Worm (Caenorhabditis elegans) whole organism, midembryonic: Measurements from ENCODE around the gene clk-1.

ENCODE experiments used
- T22C8.4 ChIP-seq: fragments of 200-800 bp; sonication (Bioruptor generic); IDR thresholded peaks from 2 replicates; pipeline ENCODE4 v1.3.6; 2022; ENCODE audit warnings: missing genetic modification characterization, missing compliant biosample characterization
- tab-1 ChIP-seq: fragments of 200-800 bp; sonication (Bioruptor generic); IDR thresholded peaks from 2 replicates; pipeline ENCODE4 v1.3.6; 2022; ENCODE audit warnings: missing genetic modification characterization, missing compliant biosample characterization
- ztf-29 ChIP-seq: fragments of 200-800 bp; sonication (Bioruptor generic); IDR thresholded peaks from 2 replicates; pipeline ENCODE4 v1.3.6; 2022; ENCODE audit warnings: missing genetic modification reagents, missing genetic modification characterization, missing compliant biosample characterization

DNA sequence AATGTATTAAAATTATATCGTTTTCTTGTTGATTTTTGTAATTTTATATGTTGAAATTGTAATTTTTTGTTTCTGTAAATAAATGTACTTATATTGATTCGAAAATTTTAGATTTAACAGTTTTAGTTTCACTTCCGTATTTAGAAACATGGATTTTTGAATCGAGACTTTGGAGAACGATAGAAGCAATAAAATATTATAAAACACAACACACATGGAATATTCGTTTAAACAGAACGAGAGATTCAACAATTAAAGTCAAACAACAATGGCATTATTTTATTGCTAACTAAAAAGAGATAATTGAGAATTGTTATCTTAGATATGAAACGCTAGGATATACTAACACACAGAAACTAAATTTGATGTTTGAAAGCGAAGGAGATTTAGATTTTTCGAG is 9.2 kb upstream of the clk-1 start:
- no peak for TF ChIP-seq ztf-29 (GFP tag; lab: Robert Waterston, UW)
- no peak for TF ChIP-seq tab-1
- TF ChIP-seq T22C8.4 (GFP tag; lab: Robert Waterston, UW): no peak
